Fruit fly (Drosophila melanogaster): ENCODE data around the gene CG32374.

CG32374 gene

dm6 chr3L:7560580-7560979 lies 19.6 kb upstream of the CG32374 start:
- TF ChIP-seq fd96Cb (tag; optimal IDR thresholded peaks at IDR 0.05) (no peak), Med (GFP tag) (no peak), CTCF (GFP tag; optimal IDR thresholded peaks at IDR 0.05) (peak; percentile 74), Asciz (GFP tag; optimal IDR thresholded peaks at IDR 0.05) (no peak), nerfin-1 (tag; optimal IDR thresholded peaks at IDR 0.05) (no peak)

dm6 chr3L:7559937-7560336 lies 19.0 kb upstream of the CG32374 start, which contains the start of gene CG14837:
Gene CG14837 (minus strand): TSS chr3L:7560037.
- TF ChIP-seq fru (optimal IDR thresholded peaks at IDR 0.05) (no peak), CG2712 (tag; optimal IDR thresholded peaks at IDR 0.05) (no peak), kah (GFP tag; optimal IDR thresholded peaks at IDR 0.05) (no peak), CG7786 (GFP tag; optimal IDR thresholded peaks at IDR 0.05) (no peak), shn (GFP tag; optimal IDR thresholded peaks at IDR 0.05) (no peak), CG10431 (GFP tag; optimal IDR thresholded peaks at IDR 0.05) (no peak), chif (GFP tag; optimal IDR thresholded peaks at IDR 0.05) (no peak), Ada2b (GFP tag; IDR thresholded peaks at IDR 0.05) (no peak), Aef1 (GFP tag; IDR thresholded peaks at IDR 0.05) (no peak), CG7556 (GFP tag; optimal IDR thresholded peaks at IDR 0.05) (no peak), CG13894 (tag; optimal IDR thresholded peaks at IDR 0.05) (no peak), Hsf (GFP tag; optimal IDR thresholded peaks at IDR 0.05) (no peak), GATAe (GFP tag; conservative IDR thresholded peaks at IDR 0.05) (no peak), crc (GFP tag; optimal IDR thresholded peaks at IDR 0.05) (no peak), salm (tag; optimal IDR thresholded peaks at IDR 0.05) (no peak), CG7928 (GFP tag; optimal IDR thresholded peaks at IDR 0.05) (no peak), CG11456 (GFP tag; IDR thresholded peaks at IDR 0.05) (no peak), sob (GFP tag; IDR thresholded peaks at IDR 0.05) (no peak)

dm6 chr3L:7553062-7553461 lies 12.1 kb upstream of the CG32374 start:
- TF ChIP-seq oc (tag; optimal IDR thresholded peaks at IDR 0.05): peak; percentile 76
- no peak for TF ChIP-seq amos (GFP tag; IDR thresholded peaks at IDR 0.05; ENCODE audit: partially characterized antibody)
- peak in 1 of 2 experiments; percentile 23 for TF ChIP-seq Pdp1 (GFP tag; optimal IDR thresholded peaks at IDR 0.05)
- TF ChIP-seq Blimp-1 (GFP tag; optimal IDR thresholded peaks at IDR 0.05): peak; percentile 53

- no peak for TF ChIP-seq CG6689 (GFP tag; IDR thresholded peaks at IDR 0.05)
- no peak for TF ChIP-seq CG14050 (GFP tag; IDR thresholded peaks at IDR 0.05)
- TF ChIP-seq sens (GFP tag): peak; percentile 67
- no peak for TF ChIP-seq CG8281 (tag; optimal IDR thresholded peaks at IDR 0.05)
Measured at dm6 chr3L:7552446-7552845, 11.5 kb upstream of the CG32374 start.

- no peak for TF ChIP-seq CG6791 (GFP tag; IDR thresholded peaks at IDR 0.05; ENCODE audit: partially characterized antibody)
- no peak for TF ChIP-seq ro (GFP tag; IDR thresholded peaks at IDR 0.05)
- TF ChIP-seq Blimp-1 (GFP tag; optimal IDR thresholded peaks at IDR 0.05): peak; percentile 30
- TF ChIP-seq sens (GFP tag): peak; percentile 46
- peak; percentile 47 for TF ChIP-seq Drgx (GFP tag; IDR thresholded peaks at IDR 0.05)
Measured at dm6 chr3L:7550225-7550624, 9.3 kb upstream of the CG32374 start.

dm6 chr3L:7545562-7545961 lies 4.6 kb upstream of the CG32374 start:
- TF ChIP-seq CG8944 (GFP tag; optimal IDR thresholded peaks at IDR 0.05) (no peak), CG11696 (GFP tag; IDR thresholded peaks at IDR 0.05) (no peak), cg (GFP tag; optimal IDR thresholded peaks at IDR 0.05) (no peak), Hand (GFP tag; optimal IDR thresholded peaks at IDR 0.05) (no peak)

Measured in whole organism, embryonic.